Fruit fly (Drosophila melanogaster) whole organism, embryonic: ENCODE measurements around the gene CG15916.

ENCODE experiments used
- CG10267 ChIP-seq: fragments of 200-800 bp; sonication (Bioruptor generic); optimal IDR thresholded peaks from 2 replicates; lab custom pipeline; 2018; ENCODE audit warnings: missing biosample characterization, mild to moderate bottlenecking, missing genetic modification characterization, moderate library complexity
- CG13123 ChIP-seq: fragments of 200-800 bp; sonication (Bioruptor generic); optimal IDR thresholded peaks from 2 replicates; lab custom pipeline; 2016; ENCODE audit warnings: missing biosample characterization, missing genetic modification characterization
- CG13624 ChIP-seq: fragments of 200-800 bp; sonication (Bioruptor generic); optimal IDR thresholded peaks from 2 replicates; lab custom pipeline; 2016; ENCODE audit warnings: missing biosample characterization, missing genetic modification characterization
- CG14860 ChIP-seq: fragments of 200-800 bp; sonication (Bioruptor generic); IDR thresholded peaks from 3 replicates; pipeline ENCODE4 v1.3.6; 2022; ENCODE audit warnings: missing biosample characterization, missing genetic modification characterization; ENCODE audit not compliant: partially characterized antibody
- CG15479 ChIP-seq: fragments of 200-800 bp; sonication (Bioruptor generic); optimal IDR thresholded peaks from 3 replicates; lab custom pipeline; 2019; ENCODE audit warnings: missing biosample characterization, mild to moderate bottlenecking, missing genetic modification characterization, moderate library complexity
- CG1602 ChIP-seq: fragments of 200-800 bp; sonication (Bioruptor generic); optimal IDR thresholded peaks from 3 replicates; lab custom pipeline; 2016; ENCODE audit warnings: missing biosample characterization, missing genetic modification characterization
- CG17186 ChIP-seq: fragments of 200-800 bp; sonication (Bioruptor generic); optimal IDR thresholded peaks from 3 replicates; lab custom pipeline; 2017; ENCODE audit warnings: missing biosample characterization, missing genetic modification reagents, missing genetic modification characterization
- CG17328 ChIP-seq: fragments of 200-800 bp; sonication (Bioruptor generic); IDR thresholded peaks from 2 replicates; pipeline ENCODE4 v1.3.6; 2022; ENCODE audit warnings: missing biosample characterization, missing genetic modification characterization
- CG17802 ChIP-seq: fragments of 200-800 bp; sonication (Bioruptor generic); optimal IDR thresholded peaks from 2 replicates; lab custom pipeline; 2018; ENCODE audit warnings: missing biosample characterization, mild to moderate bottlenecking, missing genetic modification characterization, moderate library complexity
- CG2889 ChIP-seq: fragments of 200-800 bp; sonication (Bioruptor generic); IDR thresholded peaks from 3 replicates; pipeline ENCODE4 v1.3.6; 2022; ENCODE audit warnings: missing biosample characterization, missing genetic modification characterization
- CG30431 ChIP-seq: fragments of 200-800 bp; sonication (Bioruptor generic); optimal IDR thresholded peaks from 2 replicates; lab custom pipeline; 2017; ENCODE audit warnings: missing biosample characterization, missing genetic modification characterization
- CG32772 ChIP-seq: fragments of 200-800 bp; sonication (Bioruptor generic); IDR thresholded peaks from 2 replicates; pipeline ENCODE4 v1.3.6; 2022; ENCODE audit warnings: missing biosample characterization, missing genetic modification characterization
- CG4404 ChIP-seq: fragments of 200-800 bp; sonication (Bioruptor generic); IDR thresholded peaks from 2 replicates; pipeline ENCODE4 v1.3.6; 2022; ENCODE audit warnings: missing biosample characterization, missing genetic modification characterization
- CG4854 ChIP-seq: fragments of 200-800 bp; sonication (Bioruptor generic); optimal IDR thresholded peaks from 2 replicates; lab custom pipeline; 2016; ENCODE audit warnings: missing biosample characterization, missing genetic modification characterization, inconsistent platforms
- CG6272 ChIP-seq: fragments of 200-800 bp; sonication (Bioruptor generic); IDR thresholded peaks from 2 replicates; pipeline ENCODE4 v1.3.6; 2022; ENCODE audit warnings: missing biosample characterization, missing genetic modification characterization
- CG8290 ChIP-seq, 3 experiments: fragments of 200-800 bp; sonication (Bioruptor generic); optimal IDR thresholded peaks; 2 replicates each; lab custom pipeline; 2016 to 2019; ENCODE audit warnings: missing biosample characterization in 3 of 3, missing genetic modification characterization in 3 of 3, mild to moderate bottlenecking in 2 of 3, moderate library complexity in 1 of 3
- CG8944 ChIP-seq: fragments of 200-800 bp; sonication (Bioruptor generic); optimal IDR thresholded peaks from 3 replicates; lab custom pipeline; 2016; ENCODE audit warnings: missing biosample characterization, missing genetic modification characterization
- D19B ChIP-seq: fragments of 200-800 bp; sonication (Bioruptor generic); optimal IDR thresholded peaks from 2 replicates; lab custom pipeline; 2017; ENCODE audit warnings: missing biosample characterization, mild to moderate bottlenecking, missing genetic modification characterization
- Eip74EF ChIP-seq, 2 experiments: fragments of 200-800 bp in 1 of 2; fragments of >200 bp in 1 of 2; sonication (Bioruptor generic) in 1 of 2; optimal IDR thresholded peaks; 2 replicates each; lab custom pipeline; 2017 to 2019; ENCODE audit warnings: missing biosample characterization in 2 of 2, missing genetic modification characterization in 2 of 2, mild to moderate bottlenecking in 1 of 2, moderate library complexity in 1 of 2
- Elba2 ChIP-seq: fragments of 200-800 bp; sonication (Bioruptor generic); optimal IDR thresholded peaks from 3 replicates; lab custom pipeline; 2016; ENCODE audit warnings: missing biosample characterization, missing genetic modification characterization
- Fer1 ChIP-seq: fragments of 200-800 bp; sonication (Bioruptor generic); optimal IDR thresholded peaks from 2 replicates; lab custom pipeline; 2017; ENCODE audit warnings: missing biosample characterization, mild to moderate bottlenecking, missing genetic modification characterization
- Gsc ChIP-seq: fragments of 200-800 bp; sonication (Bioruptor generic); IDR thresholded peaks from 2 replicates; pipeline ENCODE4 v1.3.6; 2022; ENCODE audit warnings: missing biosample characterization, missing genetic modification characterization
- HLH4C ChIP-seq: fragments of 200-800 bp; sonication (Bioruptor generic); IDR thresholded peaks from 3 replicates; pipeline ENCODE4 v1.3.6; 2022; ENCODE audit warnings: missing biosample characterization, missing genetic modification characterization; ENCODE audit not compliant: partially characterized antibody
- Hr39 ChIP-seq: fragments of >200 bp; optimal IDR thresholded peaks from 2 replicates; lab custom pipeline; 2017
- Kr ChIP-seq: fragments of 200-800 bp; sonication (Bioruptor generic); optimal IDR thresholded peaks from 2 replicates; lab custom pipeline; 2017; ENCODE audit warnings: missing biosample characterization, mild to moderate bottlenecking, missing genetic modification characterization
- Myb ChIP-seq: fragments of 200-800 bp; sonication (Bioruptor generic); optimal IDR thresholded peaks from 2 replicates; lab custom pipeline; 2016; ENCODE audit warnings: missing biosample characterization, missing genetic modification characterization
- NC2α ChIP-seq: fragments of 200-800 bp; sonication (Bioruptor generic); optimal IDR thresholded peaks from 2 replicates; lab custom pipeline; 2016; ENCODE audit warnings: missing biosample characterization, missing genetic modification characterization
- Oli ChIP-seq: fragments of 200-800 bp; sonication (Bioruptor generic); optimal IDR thresholded peaks from 2 replicates; lab custom pipeline; 2018; ENCODE audit warnings: missing biosample characterization, mild to moderate bottlenecking, missing genetic modification characterization, moderate library complexity
- Optix ChIP-seq: fragments of 200-800 bp; sonication (Bioruptor generic); IDR thresholded peaks from 3 replicates; pipeline ENCODE4 v1.3.6; 2022; ENCODE audit warnings: missing biosample characterization, missing genetic modification characterization
- Pdp1 ChIP-seq, 2 experiments: fragments of 200-800 bp; sonication (Bioruptor generic); optimal IDR thresholded peaks; 3 replicates each; lab custom pipeline; 2016; ENCODE audit warnings: missing biosample characterization in 2 of 2, missing genetic modification characterization in 2 of 2, mild to moderate bottlenecking in 1 of 2, moderate library complexity in 1 of 2
- amos ChIP-seq: fragments of 200-800 bp; sonication (Bioruptor generic); IDR thresholded peaks from 2 replicates; pipeline ENCODE4 v1.3.6; 2022; ENCODE audit warnings: missing biosample characterization, missing genetic modification characterization; ENCODE audit not compliant: partially characterized antibody
- crol ChIP-seq: fragments of 200-800 bp; sonication (Bioruptor generic); IDR thresholded peaks from 2 replicates; pipeline ENCODE4 v1.3.6; 2022; ENCODE audit warnings: missing biosample characterization, missing genetic modification characterization
- hb ChIP-seq: fragments of 200-800 bp; sonication (Bioruptor generic); IDR thresholded peaks from 3 replicates; pipeline ENCODE4 v1.3.6; 2022; ENCODE audit warnings: missing biosample characterization, missing genetic modification characterization; ENCODE audit not compliant: partially characterized antibody
- insv ChIP-seq, 2 experiments: fragments of 200-800 bp; sonication (Bioruptor generic); optimal IDR thresholded peaks; 3 replicates each; lab custom pipeline; 2016 to 2018; ENCODE audit warnings: missing biosample characterization in 2 of 2, missing genetic modification characterization in 2 of 2
- maf-S ChIP-seq: fragments of 200-800 bp; sonication (Bioruptor generic); optimal IDR thresholded peaks from 2 replicates; lab custom pipeline; 2016; ENCODE audit warnings: missing biosample characterization, missing genetic modification characterization
- mld ChIP-seq: fragments of 200-800 bp; sonication (Bioruptor generic); IDR thresholded peaks from 3 replicates; pipeline ENCODE4 v1.3.6; 2022; ENCODE audit warnings: missing biosample characterization, missing genetic modification characterization; ENCODE audit not compliant: partially characterized antibody
- nerfin-1 ChIP-seq: fragments of 200-800 bp; sonication (Bioruptor generic); optimal IDR thresholded peaks from 3 replicates; lab custom pipeline; 2019; ENCODE audit warnings: missing biosample characterization, mild to moderate bottlenecking, missing genetic modification characterization, moderate library complexity
- phol ChIP-seq: fragments of 200-800 bp; sonication (Bioruptor generic); optimal IDR thresholded peaks from 3 replicates; lab custom pipeline; 2018; ENCODE audit warnings: missing biosample characterization, mild to moderate bottlenecking, missing genetic modification characterization, moderate library complexity
- scrt ChIP-seq: fragments of 200-800 bp; sonication (Bioruptor generic); optimal IDR thresholded peaks from 2 replicates; lab custom pipeline; 2018; ENCODE audit warnings: missing biosample characterization, mild to moderate bottlenecking, missing genetic modification characterization, moderate library complexity
- slou ChIP-seq: fragments of 200-800 bp; sonication (Bioruptor generic); optimal IDR thresholded peaks from 3 replicates; lab custom pipeline; 2016; ENCODE audit warnings: missing biosample characterization, missing genetic modification characterization
- stc ChIP-seq: fragments of 200-800 bp; sonication (Bioruptor generic); IDR thresholded peaks from 2 replicates; pipeline ENCODE4 v1.3.6; 2022; ENCODE audit warnings: missing biosample characterization, missing genetic modification characterization
- unc-4 ChIP-seq: fragments of 200-800 bp; sonication (Bioruptor generic); IDR thresholded peaks from 2 replicates; pipeline ENCODE4 v1.3.6; 2022; ENCODE audit warnings: missing biosample characterization, missing genetic modification characterization; ENCODE audit not compliant: partially characterized antibody
- vfl ChIP-seq: fragments of 200-800 bp; sonication (Bioruptor generic); optimal IDR thresholded peaks from 2 replicates; lab custom pipeline; 2016; ENCODE audit warnings: missing biosample characterization, missing genetic modification characterization
- vnd ChIP-seq: fragments of 200-800 bp; sonication (Bioruptor generic); IDR thresholded peaks from 3 replicates; pipeline ENCODE4 v1.3.6; 2022; ENCODE audit warnings: missing biosample characterization, missing genetic modification characterization; ENCODE audit not compliant: partially characterized antibody
- zen ChIP-seq: fragments of 200-800 bp; sonication (Bioruptor generic); optimal IDR thresholded peaks from 3 replicates; lab custom pipeline; 2018; ENCODE audit warnings: missing biosample characterization, mild to moderate bottlenecking, missing genetic modification characterization, moderate library complexity

The CG15916 gene

dm6 chrX:15874437-15874836, 16.0 kb upstream of the CG15916 start:
- TF ChIP-seq amos (GFP tag; lab: Robert Waterston, UW) (no peak), CG14860 (no peak)

dm6 chrX:15875569-15875968, 14.8 kb upstream of the CG15916 start:
- TF ChIP-seq insv (GFP tag; optimal IDR thresholded peaks at IDR 0.05; lab: Kevin White, UChicago) (peak; percentile 91 to 99), zen (peak; percentile 70), CG15479 (peak; percentile 19), CG13624 (GFP tag; lab: Kevin White, UChicago) (no peak), CG4404 (GFP tag; lab: Robert Waterston, UW) (no peak), CG10267 (tag; lab: Kevin White, UChicago) (peak; percentile 67), mld (no peak), Elba2 (peak; percentile 46), CG17802 (tag; lab: Kevin White, UChicago) (no peak), scrt (GFP tag; lab: Kevin White, UChicago) (no peak), hb (GFP tag; lab: Robert Waterston, UW) (no peak), nerfin-1 (no peak), D19B (GFP tag; lab: Kevin White, UChicago) (no peak), CG8290 (GFP tag; optimal IDR thresholded peaks at IDR 0.05; lab: Kevin White, UChicago) (peak; percentile 51), CG8290 (tag; optimal IDR thresholded peaks at IDR 0.05; lab: Kevin White, UChicago) (peak in 1 of 2 experiments; percentile 32)

- TF ChIP-seq CG17328 (GFP tag; lab: Robert Waterston, UW) (no peak), stc (GFP tag; lab: Robert Waterston, UW) (no peak), CG6272 (no peak), Optix (GFP tag; lab: Robert Waterston, UW) (no peak), CG4854 (GFP tag; lab: Kevin White, UChicago) (no peak), NC2α (GFP tag; lab: Kevin White, UChicago) (no peak), CG4404 (GFP tag; lab: Robert Waterston, UW) (no peak), slou (no peak), Gsc (GFP tag; lab: Robert Waterston, UW) (no peak), zen (no peak), vfl (GFP tag; lab: Kevin White, UChicago) (no peak), CG32772 (GFP tag; lab: Robert Waterston, UW) (no peak; the same call in 1 of the 2 replicates), Oli (no peak), Fer1 (GFP tag; lab: Kevin White, UChicago) (peak; percentile 36), hb (GFP tag; lab: Robert Waterston, UW) (no peak), phol (tag; lab: Kevin White, UChicago) (no peak), CG2889 (GFP tag; lab: Robert Waterston, UW) (no peak), D19B (GFP tag; lab: Kevin White, UChicago) (no peak), unc-4 (GFP tag; lab: Robert Waterston, UW) (no peak), CG8944 (GFP tag; lab: Kevin White, UChicago) (no peak), Myb (GFP tag; lab: Kevin White, UChicago) (no peak), crol (GFP tag; lab: Robert Waterston, UW) (no peak), Elba2 (no peak), CG13123 (no peak), maf-S (GFP tag; lab: Kevin White, UChicago) (no peak), CG1602 (GFP tag; lab: Kevin White, UChicago) (no peak), CG30431 (GFP tag; lab: Kevin White, UChicago) (no peak), CG17186 (no peak), Eip74EF (GFP tag; optimal IDR thresholded peaks at IDR 0.05; lab: Kevin White, UChicago) (no peak), vnd (no peak), Pdp1 (GFP tag; optimal IDR thresholded peaks at IDR 0.05; lab: Kevin White, UChicago) (no peak), Hr39 (lab: Kevin White, UChicago) (no peak), HLH4C (GFP tag; lab: Robert Waterston, UW) (no peak), Kr (no peak)
Measured at dm6 chrX:15886411-15887246, 3.8 kb upstream of the CG15916 start.
